Worm (Caenorhabditis elegans) whole organism, early embryonic: ENCODE data around the gene ife-4.

Experiments used
- B0310.2 ChIP-seq: sonication (generic microtip); optimal IDR thresholded peaks from 2 replicates; lab custom pipeline; 2016; ENCODE audit warnings: mild to moderate bottlenecking, missing genetic modification characterization, missing compliant biosample characterization
- F13C5.2 ChIP-seq: sonication (generic microtip); optimal IDR thresholded peaks from 2 replicates; lab custom pipeline; 2017; ENCODE audit warnings: mild to moderate bottlenecking, missing genetic modification characterization, inconsistent platforms, missing compliant biosample characterization
- aly-1 ChIP-seq: sonication (generic microtip); optimal IDR thresholded peaks from 2 replicates; lab custom pipeline; 2016; ENCODE audit warnings: missing genetic modification characterization, missing compliant biosample characterization
- ama-1 ChIP-seq: fragments of 150-350 bp; optimal IDR thresholded peaks from 2 replicates; lab custom pipeline; 2014
- ets-7 ChIP-seq: sonication (generic microtip); optimal IDR thresholded peaks from 2 replicates; lab custom pipeline; 2016; ENCODE audit warnings: missing genotype, missing genetic modification characterization, missing compliant biosample characterization
- hmbx-1 ChIP-seq: sonication (generic microtip); optimal IDR thresholded peaks from 2 replicates; lab custom pipeline; 2016; ENCODE audit warnings: mild to moderate bottlenecking, missing genetic modification characterization, missing compliant biosample characterization
- hmg-4 ChIP-seq: fragments of 200-800 bp; sonication (Bioruptor generic); optimal IDR thresholded peaks from 2 replicates; lab custom pipeline; 2018; ENCODE audit warnings: mild to moderate bottlenecking, missing genetic modification characterization, missing compliant biosample characterization
- hnd-1 ChIP-seq: sonication (generic microtip); optimal IDR thresholded peaks from 2 replicates; lab custom pipeline; 2016; ENCODE audit warnings: missing genetic modification characterization, missing compliant biosample characterization
- scrt-1 ChIP-seq: fragments of 200-800 bp; sonication (Bioruptor generic); IDR thresholded peaks from 2 replicates; pipeline ENCODE4 v1.3.6; 2022; ENCODE audit warnings: missing genetic modification characterization, missing compliant biosample characterization
- tbx-37 ChIP-seq: fragments of 200-800 bp; sonication (Bioruptor generic); conservative IDR thresholded peaks from 2 replicates; pipeline ENCODE4 v1.3.6; 2022; ENCODE audit warnings: missing genetic modification reagents, missing genetic modification characterization, missing compliant biosample characterization
- tra-4 ChIP-seq: sonication (generic microtip); optimal IDR thresholded peaks from 2 replicates; lab custom pipeline; 2017; ENCODE audit warnings: missing genetic modification characterization, missing compliant biosample characterization

DNA sequence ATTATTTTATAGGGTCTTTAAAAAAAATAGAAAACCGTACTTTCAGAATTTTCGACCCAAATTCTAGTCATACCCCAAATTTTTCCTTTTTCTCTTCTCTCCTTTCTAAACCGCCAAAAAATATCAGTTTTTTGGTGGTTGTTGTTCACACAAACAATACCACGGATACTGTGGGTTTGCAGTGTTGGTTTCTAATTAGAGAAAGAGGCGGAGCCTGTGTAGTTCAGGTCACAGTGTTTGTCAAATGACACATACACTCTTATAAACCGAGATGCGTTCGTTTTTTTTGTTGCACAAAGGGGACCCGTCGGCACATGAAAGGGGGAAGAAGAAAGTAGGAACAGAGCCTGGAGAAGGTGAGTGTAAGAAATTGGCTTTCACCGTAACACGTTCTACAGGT is 31.9 kb upstream of the ife-4 start, which contains the start of gene lim-6:
- TF ChIP-seq B0310.2 (tag; lab: Kevin White, UChicago) (no peak), ets-7 (tag; lab: Kevin White, UChicago) (no peak), tbx-37 (GFP tag; lab: Robert Waterston, UW) (no peak), hmbx-1 (tag; lab: Kevin White, UChicago) (no peak), scrt-1 (GFP tag; lab: Robert Waterston, UW) (no peak), aly-1 (tag; lab: Kevin White, UChicago) (no peak), hmg-4 (GFP tag; lab: Kevin White, UChicago) (no peak), ama-1 (lab: Kevin White, UChicago) (no peak), F13C5.2 (tag; lab: Kevin White, UChicago) (no peak), tra-4 (tag; lab: Kevin White, UChicago) (no peak), hnd-1 (tag; lab: Kevin White, UChicago) (no peak)
